Worm (Caenorhabditis elegans) whole organism, L1 larva: ENCODE data around the gene F55C12.4.

ENCODE experiments used
- C34B4.2 ChIP-seq: sonication (generic microtip); optimal IDR thresholded peaks from 2 replicates; lab custom pipeline; 2017; ENCODE audit warnings: mild to moderate bottlenecking, missing genetic modification characterization, missing compliant biosample characterization
- F16B12.6 ChIP-seq: fragments of 150-350 bp; optimal IDR thresholded peaks from 2 replicates; lab custom pipeline; 2014; ENCODE audit warnings: missing biosample characterization, missing genetic modification characterization
- aly-2 ChIP-seq: fragments of 150-350 bp; optimal IDR thresholded peaks from 2 replicates; lab custom pipeline; 2014; ENCODE audit warnings: missing biosample characterization, missing genetic modification characterization
- ceh-82 ChIP-seq, 3 experiments: fragments of 150-350 bp in 1 of 3; sonication (generic microtip) in 2 of 3; optimal IDR thresholded peaks; 2 replicates each; lab custom pipeline; 2014 to 2017; ENCODE audit warnings: missing biosample characterization in 3 of 3, missing genetic modification characterization in 3 of 3
- elt-2 ChIP-seq: sonication (generic microtip); optimal IDR thresholded peaks from 2 replicates; lab custom pipeline; 2016; ENCODE audit warnings: missing genetic modification characterization, mild to moderate bottlenecking, inconsistent platforms, missing compliant biosample characterization, missing genetic modification reagents
- elt-3 ChIP-seq, 6 experiments: fragments of 150-350 bp in 1 of 6; sonication (generic microtip); optimal IDR thresholded peaks; 2 replicates each; lab custom pipeline; 2017 to 2018; ENCODE audit warnings: missing biosample characterization in 6 of 6, missing genetic modification characterization in 6 of 6, inconsistent platforms in 1 of 6
- ets-5 ChIP-seq: fragments of 200-800 bp; sonication (Bioruptor generic); IDR thresholded peaks from 2 replicates; pipeline ENCODE4 v1.3.6; 2022; ENCODE audit warnings: missing genetic modification characterization, missing compliant biosample characterization
- fkh-10 ChIP-seq: sonication (generic microtip); optimal IDR thresholded peaks from 2 replicates; lab custom pipeline; 2017; ENCODE audit warnings: missing biosample characterization, missing genetic modification reagents, missing genetic modification characterization
- grh-1 ChIP-seq: fragments of 200-800 bp; sonication (Bioruptor generic); IDR thresholded peaks from 2 replicates; pipeline ENCODE4 v1.3.6; 2022; ENCODE audit warnings: missing genetic modification reagents, missing genetic modification characterization, missing compliant biosample characterization
- hpl-2 ChIP-seq: fragments of 150-350 bp; optimal IDR thresholded peaks from 2 replicates; lab custom pipeline; 2014; ENCODE audit warnings: missing biosample characterization, missing genetic modification reagents, missing genetic modification characterization
- irx-1 ChIP-seq: sonication (generic microtip); optimal IDR thresholded peaks from 2 replicates; lab custom pipeline; 2016; ENCODE audit warnings: missing genetic modification characterization, missing compliant biosample characterization
- isw-1 ChIP-seq: fragments of 200-800 bp; sonication (Bioruptor generic); IDR thresholded peaks from 2 replicates; pipeline ENCODE4 v1.3.6; 2022; ENCODE audit warnings: missing genetic modification characterization, missing compliant biosample characterization
- lin-13 ChIP-seq: fragments of 150-350 bp; optimal IDR thresholded peaks from 2 replicates; lab custom pipeline; 2014; ENCODE audit warnings: missing biosample characterization, missing genetic modification reagents, missing genetic modification characterization
- lin-15B ChIP-seq: fragments of 150-350 bp; sonication (generic microtip); optimal IDR thresholded peaks from 3 replicates; lab custom pipeline; 2014; ENCODE audit warnings: missing biosample characterization, missing genetic modification characterization
- lin-39 ChIP-seq: fragments of 150-350 bp; optimal IDR thresholded peaks from 2 replicates; lab custom pipeline; 2014; ENCODE audit warnings: missing biosample characterization, missing genetic modification reagents, missing genetic modification characterization
- lir-3 ChIP-seq: sonication (generic microtip); optimal IDR thresholded peaks from 2 replicates; lab custom pipeline; 2016; ENCODE audit warnings: mild to moderate bottlenecking, missing genetic modification characterization, moderate library complexity, missing compliant biosample characterization; ENCODE audit not compliant: poor library complexity
- mab-9 ChIP-seq: fragments of 200-800 bp; sonication (Bioruptor generic); IDR thresholded peaks from 2 replicates; pipeline ENCODE4 v1.3.6; 2022; ENCODE audit warnings: missing genetic modification reagents, missing genetic modification characterization, missing compliant biosample characterization
- mef-2 ChIP-seq: fragments of 150-350 bp; optimal IDR thresholded peaks from 2 replicates; lab custom pipeline; 2014; ENCODE audit warnings: missing biosample characterization, missing genetic modification characterization
- mep-1 ChIP-seq: fragments of 150-350 bp; optimal IDR thresholded peaks from 2 replicates; lab custom pipeline; 2014; ENCODE audit warnings: missing biosample characterization, missing genetic modification characterization
- nhr-19 ChIP-seq: fragments of 200-800 bp; sonication (Bioruptor generic); conservative IDR thresholded peaks from 2 replicates; pipeline ENCODE4 v1.3.6; 2022; ENCODE audit warnings: missing genetic modification characterization, missing compliant biosample characterization
- nhr-20 ChIP-seq: sonication (generic microtip); optimal IDR thresholded peaks from 2 replicates; lab custom pipeline; 2016; ENCODE audit warnings: mild to moderate bottlenecking, missing genetic modification characterization, missing compliant biosample characterization
- nhr-28 ChIP-seq: fragments of 150-350 bp; optimal IDR thresholded peaks from 2 replicates; lab custom pipeline; 2014; ENCODE audit warnings: missing biosample characterization, missing genetic modification characterization
- nhr-77 ChIP-seq: fragments of 150-350 bp; optimal IDR thresholded peaks from 2 replicates; lab custom pipeline; 2014; ENCODE audit warnings: missing biosample characterization, missing genetic modification characterization
- nhr-85 ChIP-seq: sonication (generic microtip); peaks from one replicate; lab custom pipeline; 2016; ENCODE audit warnings: missing genetic modification characterization, inconsistent platforms, missing compliant biosample characterization
- pax-3 ChIP-seq: fragments of 200-800 bp; sonication (Bioruptor generic); optimal IDR thresholded peaks from 2 replicates; lab custom pipeline; 2018; ENCODE audit warnings: mild to moderate bottlenecking, missing genetic modification characterization, moderate library complexity, missing compliant biosample characterization
- rnt-1 ChIP-seq: sonication (generic microtip); optimal IDR thresholded peaks from 2 replicates; lab custom pipeline; 2016; ENCODE audit warnings: mild to moderate bottlenecking, missing genetic modification characterization, moderate library complexity, missing compliant biosample characterization
- skn-1 ChIP-seq: fragments of 150-350 bp; optimal IDR thresholded peaks from 2 replicates; lab custom pipeline; 2014; ENCODE audit warnings: missing biosample characterization, missing genetic modification characterization
- snu-23 ChIP-seq: sonication (generic microtip); optimal IDR thresholded peaks from 2 replicates; lab custom pipeline; 2016; ENCODE audit warnings: missing genetic modification characterization, missing compliant biosample characterization
- sptf-1 ChIP-seq: fragments of 150-350 bp; optimal IDR thresholded peaks from 2 replicates; lab custom pipeline; 2014; ENCODE audit warnings: missing biosample characterization, missing genetic modification characterization
- sup-37 ChIP-seq: fragments of 200-800 bp; sonication (Bioruptor generic); optimal IDR thresholded peaks from 2 replicates; lab custom pipeline; 2018; ENCODE audit warnings: mild to moderate bottlenecking, missing genetic modification characterization, missing compliant biosample characterization
- unc-62 ChIP-seq: fragments of 150-350 bp; optimal IDR thresholded peaks from 2 replicates; lab custom pipeline; 2014; ENCODE audit warnings: missing biosample characterization, missing genetic modification reagents, missing genetic modification characterization
- unc-98 ChIP-seq: fragments of 200-800 bp; sonication (Bioruptor generic); IDR thresholded peaks from 2 replicates; pipeline ENCODE4 v1.3.6; 2022; ENCODE audit warnings: missing genetic modification characterization, missing compliant biosample characterization
- xbp-1 ChIP-seq: sonication (generic microtip); optimal IDR thresholded peaks from 2 replicates; lab custom pipeline; 2016; ENCODE audit warnings: missing genetic modification characterization, missing compliant biosample characterization

The F55C12.4 gene

ce11 chrII:5835146-5835545, 23.1 kb downstream of the F55C12.4 start:
- TF ChIP-seq lir-3 (tag; lab: Kevin White, UChicago) = no peak
- TF ChIP-seq mab-9 (GFP tag; lab: Robert Waterston, UW) = no peak
- no peak for TF ChIP-seq grh-1
- TF ChIP-seq nhr-85 (tag; lab: Kevin White, UChicago) = no peak
- TF ChIP-seq sup-37 (GFP tag; lab: Kevin White, UChicago) = no peak

DNA sequence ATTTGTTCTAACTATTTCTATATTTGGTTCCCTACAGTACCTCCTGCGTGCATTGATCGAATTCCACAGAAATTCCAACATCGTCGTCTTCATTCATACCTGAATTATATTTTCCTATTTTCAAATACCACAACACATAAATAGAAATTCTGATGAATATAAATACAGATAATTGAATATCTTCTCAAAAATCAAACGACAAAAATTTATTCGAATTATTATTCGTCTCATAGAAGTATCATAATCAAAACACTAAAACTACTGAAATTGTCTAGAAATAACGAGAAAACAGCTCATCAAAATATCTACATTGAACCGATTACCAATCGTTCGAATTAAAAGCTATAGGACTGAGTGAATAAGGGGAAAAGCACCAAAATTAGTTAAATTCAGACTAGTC, 25.1 kb downstream of the F55C12.4 start, which contains the start of gene gtap-1:
Gene gtap-1 (minus strand): TSS at position 101 of the 400 bp plus-strand sequence.
- TF ChIP-seq mef-2 (tag; lab: Kevin White, UChicago) = no peak

- TF ChIP-seq unc-62 = no peak
- no peak for TF ChIP-seq irx-1
- TF ChIP-seq hpl-2 (GFP tag; lab: Kevin White, UChicago) = no peak
- TF ChIP-seq aly-2 = no peak
- TF ChIP-seq xbp-1 (tag; lab: Kevin White, UChicago) = no peak
- TF ChIP-seq nhr-28 (tag; lab: Kevin White, UChicago) = no peak
- no peak for TF ChIP-seq sptf-1 (tag; lab: Kevin White, UChicago)
- TF ChIP-seq unc-98 (GFP tag; lab: Robert Waterston, UW) = no peak
- no peak for TF ChIP-seq mef-2 (tag; lab: Kevin White, UChicago)
- no peak for TF ChIP-seq lin-13 (GFP tag; lab: Kevin White, UChicago)
- TF ChIP-seq mep-1 (tag; lab: Kevin White, UChicago) = no peak
- TF ChIP-seq lin-15B (tag; lab: Kevin White, UChicago) = no peak
- TF ChIP-seq nhr-77 = no peak
- TF ChIP-seq C34B4.2 (tag; lab: Kevin White, UChicago) = no peak
- no peak for TF ChIP-seq snu-23 (GFP tag; lab: Kevin White, UChicago)
- TF ChIP-seq elt-3 (tag; optimal IDR thresholded peaks at IDR 0.05; lab: Kevin White, UChicago) = no peak
Measured at ce11 chrII:5831373-5831772, 26.8 kb downstream of the F55C12.4 start.

ce11 chrII:5829940-5830424, 28.2 kb downstream of the F55C12.4 start, which contains the start of gene col-74:
Gene col-74, plus strand, starts transcription at chrII:5830374.
- TF ChIP-seq elt-2 (tag; lab: Kevin White, UChicago) = peak; percentile 55
- TF ChIP-seq mab-9 (GFP tag; lab: Robert Waterston, UW) = no peak
- TF ChIP-seq, all 84 proteins: peak for 1

DNA sequence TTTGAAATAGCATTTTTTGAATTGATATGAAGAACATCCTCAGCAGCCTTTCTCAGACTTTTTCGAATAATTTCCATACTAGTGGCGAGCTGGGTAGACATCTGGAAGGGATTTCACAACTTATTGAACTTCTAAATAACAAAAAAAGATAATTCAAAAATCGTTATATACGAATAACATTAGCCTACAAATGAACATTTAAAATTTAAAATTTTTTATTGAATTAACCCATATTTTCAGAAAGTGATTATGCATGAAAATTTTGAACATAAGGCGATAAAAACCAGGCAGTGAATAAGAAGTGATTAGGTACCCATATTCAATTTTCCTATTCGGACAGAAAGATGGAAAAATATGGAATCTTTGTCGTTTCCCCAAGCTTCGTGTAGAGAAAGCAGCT, 29.7 kb downstream of the F55C12.4 start, which contains the start of gene ZK1248.11:
Gene ZK1248.11 (minus strand): TSS at position 101 of the 400 bp plus-strand sequence.
- TF ChIP-seq isw-1 (GFP tag; lab: Robert Waterston, UW) (no peak), F16B12.6 (no peak), xbp-1 (tag; lab: Kevin White, UChicago) (no peak), lir-3 (tag; lab: Kevin White, UChicago) (no peak), ceh-82 (tag; optimal IDR thresholded peaks at IDR 0.05; lab: Kevin White, UChicago) (no peak), rnt-1 (tag; lab: Kevin White, UChicago) (no peak), nhr-20 (tag; lab: Kevin White, UChicago) (no peak), fkh-10 (GFP tag; lab: Kevin White, UChicago) (no peak), aly-2 (no peak), mep-1 (tag; lab: Kevin White, UChicago) (no peak), nhr-19 (GFP tag; lab: Robert Waterston, UW) (no peak), ets-5 (GFP tag; lab: Robert Waterston, UW) (no peak), skn-1 (tag; lab: Kevin White, UChicago) (no peak), pax-3 (tag; lab: Kevin White, UChicago) (no peak), lin-15B (tag; lab: Kevin White, UChicago) (no peak), lin-39 (tag; lab: Kevin White, UChicago) (no peak)
